Worm (Caenorhabditis elegans) whole organism, L1 larva: ENCODE data around the gene unc-78.

ENCODE experiments used
- alr-1 ChIP-seq: fragments of 200-800 bp; sonication (Bioruptor generic); optimal IDR thresholded peaks from 2 replicates; lab custom pipeline; 2018; ENCODE audit warnings: borderline replicate concordance, mild to moderate bottlenecking, missing genetic modification characterization, missing compliant biosample characterization
- fkh-10 ChIP-seq: sonication (generic microtip); optimal IDR thresholded peaks from 2 replicates; lab custom pipeline; 2017; ENCODE audit warnings: missing biosample characterization, missing genetic modification reagents, missing genetic modification characterization
- mep-1 ChIP-seq: fragments of 150-350 bp; optimal IDR thresholded peaks from 2 replicates; lab custom pipeline; 2014; ENCODE audit warnings: missing biosample characterization, missing genetic modification characterization
- nhr-12 ChIP-seq: sonication (generic microtip); optimal IDR thresholded peaks from 2 replicates; lab custom pipeline; 2017; ENCODE audit warnings: missing biosample characterization, missing genetic modification characterization
- nhr-47 ChIP-seq: sonication (generic microtip); optimal IDR thresholded peaks from 2 replicates; lab custom pipeline; 2016; ENCODE audit warnings: mild to moderate bottlenecking, missing genetic modification characterization, moderate library complexity, missing compliant biosample characterization
- skn-1 ChIP-seq: fragments of 150-350 bp; optimal IDR thresholded peaks from 2 replicates; lab custom pipeline; 2014; ENCODE audit warnings: missing biosample characterization, missing genetic modification characterization
- snu-23 ChIP-seq: sonication (generic microtip); optimal IDR thresholded peaks from 2 replicates; lab custom pipeline; 2016; ENCODE audit warnings: missing genetic modification characterization, missing compliant biosample characterization
- xbp-1 ChIP-seq: sonication (generic microtip); optimal IDR thresholded peaks from 2 replicates; lab custom pipeline; 2016; ENCODE audit warnings: missing genetic modification characterization, missing compliant biosample characterization

ce11 chrX:3375320-3375719 is 36.1 kb downstream of the unc-78 start:
- no peak for TF ChIP-seq fkh-10 (GFP tag; lab: Kevin White, UChicago)
- no peak for TF ChIP-seq alr-1
- TF ChIP-seq xbp-1 (tag; lab: Kevin White, UChicago): no peak
- TF ChIP-seq nhr-12 (tag; lab: Kevin White, UChicago): no peak
- no peak for TF ChIP-seq mep-1 (tag; lab: Kevin White, UChicago)
- TF ChIP-seq snu-23 (GFP tag; lab: Kevin White, UChicago): no peak
- no peak for TF ChIP-seq nhr-47 (tag; lab: Kevin White, UChicago)
- no peak for TF ChIP-seq skn-1 (tag; lab: Kevin White, UChicago)
